Fruit fly (Drosophila melanogaster): ENCODE measurements around the gene AdamTS-A.

Gene AdamTS-A

DNA sequence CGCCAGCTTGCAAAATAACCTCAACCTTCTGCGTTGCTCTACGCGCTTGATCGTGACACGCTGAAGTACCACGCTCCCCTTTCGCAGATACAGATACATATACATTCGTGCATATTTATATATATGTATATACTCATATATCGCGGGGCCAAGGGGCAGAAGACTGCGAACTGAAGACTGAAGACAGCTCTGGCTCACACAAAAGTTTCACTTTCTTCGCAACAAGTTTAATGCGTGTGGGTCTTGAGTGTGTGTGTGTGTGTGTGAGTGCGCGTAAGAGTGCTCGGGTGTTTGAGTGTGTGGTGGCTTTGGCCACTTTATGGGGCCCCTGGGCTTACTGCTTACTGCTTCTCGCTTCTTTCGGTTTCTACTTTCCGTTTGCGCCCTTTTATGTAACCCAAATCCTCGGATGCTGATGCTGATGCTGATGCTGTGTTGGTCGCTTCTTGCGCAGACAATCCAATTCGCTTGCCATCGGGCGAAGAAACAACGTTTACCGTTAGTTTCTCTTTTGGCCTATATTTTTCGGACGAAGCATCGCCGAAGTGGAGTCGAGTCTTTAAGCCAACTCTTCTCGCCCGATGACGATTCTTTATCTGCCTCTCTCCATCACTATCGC is 48.7 kb downstream of the AdamTS-A start:
- peak; percentile 86 for TF ChIP-seq pros (GFP tag; optimal IDR thresholded peaks at IDR 0.05)
- TF ChIP-seq sens-2 (GFP tag; IDR thresholded peaks at IDR 0.05), result no peak
- TF ChIP-seq CrebB (tag; optimal IDR thresholded peaks at IDR 0.05), result no peak
- TF ChIP-seq crc (GFP tag; optimal IDR thresholded peaks at IDR 0.05), result no peak
- no peak for TF ChIP-seq so (GFP tag; IDR thresholded peaks at IDR 0.05)
- peak; percentile 49 for TF ChIP-seq Deaf1 (tag; optimal IDR thresholded peaks at IDR 0.05)
- TF ChIP-seq Blimp-1 (GFP tag; optimal IDR thresholded peaks at IDR 0.05), result peak; percentile 98
- TF ChIP-seq z (GFP tag; IDR thresholded peaks at IDR 0.05), result 0 out of 3 replicates have a peak, but pooled peaks have one; percentile 29
- peak; percentile 59 for TF ChIP-seq cg (GFP tag; optimal IDR thresholded peaks at IDR 0.05)
- TF ChIP-seq mam (GFP tag; optimal IDR thresholded peaks at IDR 0.05), result no peak
- TF ChIP-seq trem (tag; optimal IDR thresholded peaks at IDR 0.05), result no peak
- no peak for TF ChIP-seq lov (optimal IDR thresholded peaks at IDR 0.05)
- no peak for TF ChIP-seq lov (GFP tag; IDR thresholded peaks at IDR 0.05)
- TF ChIP-seq sens (GFP tag), result peak; percentile 29
- no peak for TF ChIP-seq gem (tag; optimal IDR thresholded peaks at IDR 0.05)
- TF ChIP-seq prd (optimal IDR thresholded peaks at IDR 0.05), result no peak
- no peak for TF ChIP-seq prd (GFP tag; IDR thresholded peaks at IDR 0.05)

DNA sequence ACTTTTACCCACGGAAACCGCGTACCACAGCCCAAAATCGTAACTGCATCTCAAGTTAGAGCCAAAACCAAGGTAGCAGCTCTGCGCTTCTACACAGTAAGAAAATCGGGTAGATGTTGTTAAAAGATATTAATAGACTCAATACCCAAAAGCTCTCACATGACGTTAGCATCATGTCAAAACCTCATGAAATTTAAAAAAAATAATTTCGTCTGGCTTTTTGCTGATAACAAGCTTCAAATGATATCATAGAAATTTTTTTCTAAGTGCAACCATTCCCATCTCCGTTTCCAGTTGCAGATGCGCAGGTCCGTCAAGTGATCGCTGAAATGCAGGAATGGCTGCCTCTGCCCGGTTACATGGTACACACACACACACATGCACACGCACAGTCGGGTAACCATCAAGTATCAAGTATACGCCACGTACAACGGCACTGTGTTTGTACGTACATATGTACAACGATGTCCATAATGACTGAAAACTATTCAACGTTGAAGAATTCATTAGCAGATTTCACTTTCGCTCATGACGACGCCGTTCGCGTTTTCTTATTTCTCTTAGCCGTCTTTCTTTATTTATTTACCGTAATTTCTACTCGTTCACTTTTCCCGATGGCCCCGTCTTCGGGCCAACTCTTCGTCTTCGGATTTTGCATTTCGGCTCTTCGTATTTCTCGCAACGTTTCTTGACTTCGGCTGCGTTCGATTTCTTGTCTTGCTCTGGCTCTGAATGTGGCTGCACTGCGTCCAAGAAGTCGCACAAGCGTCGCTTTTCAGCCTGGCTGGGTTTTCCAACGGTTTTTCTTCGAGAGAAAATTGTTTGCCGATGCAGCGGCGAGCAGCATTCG is 50.1 kb downstream of the AdamTS-A start:
- TF ChIP-seq MESR4 (GFP tag; optimal IDR thresholded peaks at IDR 0.05) (no peak), Hmr (GFP tag; optimal IDR thresholded peaks at IDR 0.05) (no peak), D19B (GFP tag; optimal IDR thresholded peaks at IDR 0.05) (no peak), CG10274 (GFP tag; optimal IDR thresholded peaks at IDR 0.05) (no peak), fd3F (GFP tag; optimal IDR thresholded peaks at IDR 0.05) (no peak), CG18476 (GFP tag; optimal IDR thresholded peaks at IDR 0.05) (no peak), kay (GFP tag; optimal IDR thresholded peaks at IDR 0.05) (no peak), CG3407 (GFP tag; optimal IDR thresholded peaks at IDR 0.05) (no peak), ro (GFP tag; IDR thresholded peaks at IDR 0.05) (no peak), CG17186 (GFP tag; optimal IDR thresholded peaks at IDR 0.05) (no peak), CG2712 (tag; optimal IDR thresholded peaks at IDR 0.05) (peak; percentile 26), Doc3 (GFP tag; IDR thresholded peaks at IDR 0.05; ENCODE audit: partially characterized antibody) (no peak), fd102C (GFP tag; optimal IDR thresholded peaks at IDR 0.05) (no peak), CG15479 (GFP tag; optimal IDR thresholded peaks at IDR 0.05) (no peak), sqz (GFP tag; optimal IDR thresholded peaks at IDR 0.05) (no peak), D19A (tag; optimal IDR thresholded peaks at IDR 0.05) (peak; percentile 5), CG15011 (GFP tag; optimal IDR thresholded peaks at IDR 0.05) (no peak), tgo (GFP tag; IDR thresholded peaks at IDR 0.05) (no peak), CG8290 (GFP tag; optimal IDR thresholded peaks at IDR 0.05) (no peak), CG8290 (tag; optimal IDR thresholded peaks at IDR 0.05) (no peak), lab (GFP tag; optimal IDR thresholded peaks at IDR 0.05) (no peak), BEAF-32 (GFP tag; optimal IDR thresholded peaks at IDR 0.05) (no peak), Asciz (GFP tag; optimal IDR thresholded peaks at IDR 0.05) (peak; percentile 29), CG43689 (GFP tag; IDR thresholded peaks at IDR 0.05) (no peak), wdn (GFP tag; IDR thresholded peaks at IDR 0.05) (no peak), Hr78 (GFP tag; optimal IDR thresholded peaks at IDR 0.05) (no peak), CrebB (tag; optimal IDR thresholded peaks at IDR 0.05) (no peak), CG11504 (tag; optimal IDR thresholded peaks at IDR 0.05) (peak; percentile 64), CG6175 (GFP tag; IDR thresholded peaks at IDR 0.05) (no peak), CG14860 (GFP tag; IDR thresholded peaks at IDR 0.05; ENCODE audit: partially characterized antibody) (no peak), CG6854 (GFP tag; optimal IDR thresholded peaks at IDR 0.05) (no peak), Awh (GFP tag; IDR thresholded peaks at IDR 0.05) (no peak)

All from whole organism, embryonic.